In the genomic region with DNA sequence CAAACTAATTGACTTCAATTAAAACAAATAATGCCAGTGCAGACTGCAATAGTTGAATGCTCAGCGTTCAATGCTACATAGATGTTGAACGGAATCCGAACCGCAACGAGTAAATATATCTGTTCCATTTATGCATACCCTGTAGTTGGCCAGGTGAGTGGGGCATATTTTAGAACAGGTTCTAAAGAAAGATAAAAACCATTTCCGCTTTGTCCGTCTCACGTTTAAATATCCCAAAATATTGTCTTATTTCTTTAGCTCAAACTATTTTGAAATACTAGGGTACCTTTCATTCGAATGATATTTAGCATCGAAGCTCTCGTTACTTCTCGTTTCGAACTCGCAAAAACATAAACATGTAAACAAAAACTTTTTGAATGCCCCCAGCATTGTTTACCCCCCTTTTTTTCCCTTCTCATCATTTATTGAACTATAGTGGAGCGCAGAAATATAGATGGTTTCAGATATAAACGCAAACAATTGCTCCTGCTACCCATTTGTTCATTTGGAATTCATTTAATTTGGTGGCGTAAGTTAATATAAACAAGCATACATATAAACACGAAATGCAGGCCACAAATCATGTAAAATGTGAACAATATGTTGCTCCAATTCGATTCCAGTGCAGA, we compare ENCODE assay signal across 1 fruit fly cellular context.
A peak's percentile ranks its signal among the peaks of the same experiment; 100 is the strongest.
TF ChIP-seq lines count a peak whose summit lies in the region.

No protein-coding gene starts in this region.

TF ChIP-seq in whole organism, embryonic, 481 proteins besides CTCF, POLR2A, EP300 and RAD21 (continued from another document and continues in another):
- no peak for TF ChIP-seq Stat92E (GFP tag; optimal IDR thresholded peaks at IDR 0.05; lab: Kevin White, UChicago)
- TF ChIP-seq CG9817 (tag; optimal IDR thresholded peaks at IDR 0.05; lab: Kevin White, UChicago) = peak; percentile 3
- no peak for TF ChIP-seq CG3838 (GFP tag; optimal IDR thresholded peaks at IDR 0.05; lab: Kevin White, UChicago)
- TF ChIP-seq Mes4 (GFP tag; optimal IDR thresholded peaks at IDR 0.05; lab: Kevin White, UChicago) = no peak
- no peak for TF ChIP-seq tll (GFP tag; optimal IDR thresholded peaks at IDR 0.05; lab: Kevin White, UChicago)
- TF ChIP-seq Gug (GFP tag; IDR thresholded peaks at IDR 0.05; lab: Robert Waterston, UW) = no peak
- TF ChIP-seq sob (GFP tag; IDR thresholded peaks at IDR 0.05; lab: Robert Waterston, UW) = 0 out of 2 replicates have a peak, but pooled peaks have one; percentile 29
- TF ChIP-seq Hey (tag; optimal IDR thresholded peaks at IDR 0.05; lab: Kevin White, UChicago) = no peak
- TF ChIP-seq CG6813 (GFP tag; optimal IDR thresholded peaks at IDR 0.05; lab: Kevin White, UChicago) = no peak
- TF ChIP-seq hth (optimal IDR thresholded peaks at IDR 0.05; lab: Kevin White, UChicago) = no peak
- no peak for TF ChIP-seq CG10959 (GFP tag; IDR thresholded peaks at IDR 0.05; lab: Robert Waterston, UW)
- TF ChIP-seq CG3726 (GFP tag; IDR thresholded peaks at IDR 0.05; lab: Robert Waterston, UW) = no peak
- no peak for TF ChIP-seq Antp (GFP tag; optimal IDR thresholded peaks at IDR 0.05; lab: Kevin White, UChicago)
- TF ChIP-seq B-H2 (GFP tag; optimal IDR thresholded peaks at IDR 0.05; lab: Kevin White, UChicago) = no peak
- peak; percentile 23; the same call in 1 of the 2 replicates for TF ChIP-seq CG32532 (GFP tag; IDR thresholded peaks at IDR 0.05; lab: Robert Waterston, UW)
- no peak for TF ChIP-seq ken (GFP tag; IDR thresholded peaks at IDR 0.05; lab: Robert Waterston, UW)
- 0 out of 3 replicates have a peak, but pooled peaks have one; percentile 25 for TF ChIP-seq CG14050 (GFP tag; IDR thresholded peaks at IDR 0.05; lab: Robert Waterston, UW)
- TF ChIP-seq CG16813 (GFP tag; IDR thresholded peaks at IDR 0.05; lab: Robert Waterston, UW; ENCODE audit: partially characterized antibody) = no peak
- TF ChIP-seq sisA (GFP tag; IDR thresholded peaks at IDR 0.05; lab: Robert Waterston, UW) = peak; percentile 40; the same call in 1 of the 2 replicates
- no peak for TF ChIP-seq CG34422 (GFP tag; IDR thresholded peaks at IDR 0.05; lab: Robert Waterston, UW)
- TF ChIP-seq danr (GFP tag; IDR thresholded peaks at IDR 0.05; lab: Robert Waterston, UW) = no peak
- no peak for TF ChIP-seq CG3407 (GFP tag; optimal IDR thresholded peaks at IDR 0.05; lab: Kevin White, UChicago)
- TF ChIP-seq Hr78 (GFP tag; optimal IDR thresholded peaks at IDR 0.05; lab: Kevin White, UChicago) = no peak
- no peak for TF ChIP-seq eve (GFP tag; optimal IDR thresholded peaks at IDR 0.05; lab: Kevin White, UChicago)
- no peak for TF ChIP-seq CG4404 (GFP tag; IDR thresholded peaks at IDR 0.05; lab: Robert Waterston, UW)
- TF ChIP-seq Jarid2 (GFP tag; optimal IDR thresholded peaks at IDR 0.05; lab: Kevin White, UChicago) = no peak
- TF ChIP-seq CG12299 (tag; optimal IDR thresholded peaks at IDR 0.05; lab: Kevin White, UChicago) = no peak
- TF ChIP-seq CG5245 (GFP tag; optimal IDR thresholded peaks at IDR 0.05; lab: Kevin White, UChicago) = no peak
- no peak for TF ChIP-seq pros (GFP tag; optimal IDR thresholded peaks at IDR 0.05; lab: Kevin White, UChicago)
- TF ChIP-seq Scr (GFP tag; IDR thresholded peaks at IDR 0.05; lab: Robert Waterston, UW; ENCODE audit: partially characterized antibody) = no peak
- TF ChIP-seq lmd (GFP tag; IDR thresholded peaks at IDR 0.05; lab: Robert Waterston, UW) = peak; percentile 34; the same call in 1 of the 2 replicates
- 0 out of 2 replicates have a peak, but pooled peaks have one; percentile 7 for TF ChIP-seq Awh (GFP tag; IDR thresholded peaks at IDR 0.05; lab: Robert Waterston, UW)
- TF ChIP-seq Dip2 (GFP tag; IDR thresholded peaks at IDR 0.05; lab: Robert Waterston, UW) = no peak
- no peak for TF ChIP-seq bab2 (GFP tag; optimal IDR thresholded peaks at IDR 0.05; lab: Kevin White, UChicago)
- no peak for TF ChIP-seq Adf1 (GFP tag; IDR thresholded peaks at IDR 0.05; lab: Robert Waterston, UW)
- TF ChIP-seq Fer2 (tag; optimal IDR thresholded peaks at IDR 0.05; lab: Kevin White, UChicago) = no peak
- TF ChIP-seq Atf-2 (GFP tag; optimal IDR thresholded peaks at IDR 0.05; lab: Kevin White, UChicago) = no peak
- 0 out of 2 replicates have a peak, but pooled peaks have one; percentile 38 for TF ChIP-seq HLH3B (GFP tag; IDR thresholded peaks at IDR 0.05; lab: Robert Waterston, UW)
- TF ChIP-seq Hsf (GFP tag; optimal IDR thresholded peaks at IDR 0.05; lab: Kevin White, UChicago) = peak; percentile 20
- TF ChIP-seq Dll (GFP tag; IDR thresholded peaks at IDR 0.05; lab: Robert Waterston, UW; ENCODE audit: partially characterized antibody) = no peak
- TF ChIP-seq CG8944 (GFP tag; optimal IDR thresholded peaks at IDR 0.05; lab: Kevin White, UChicago) = no peak
- no peak for TF ChIP-seq lola (GFP tag; optimal IDR thresholded peaks at IDR 0.05; lab: Kevin White, UChicago)
- no peak for TF ChIP-seq CG13287 (GFP tag; IDR thresholded peaks at IDR 0.05; lab: Robert Waterston, UW; ENCODE audit: partially characterized antibody)
- peak; percentile 13 for TF ChIP-seq CoRest (tag; optimal IDR thresholded peaks at IDR 0.05; lab: Kevin White, UChicago)
- TF ChIP-seq pfk (GFP tag; optimal IDR thresholded peaks at IDR 0.05; lab: Kevin White, UChicago) = no peak
- TF ChIP-seq Hr3 (GFP tag; optimal IDR thresholded peaks at IDR 0.05; lab: Kevin White, UChicago) = peak; percentile 15
- peak; percentile 37 for TF ChIP-seq dmrt99B (tag; optimal IDR thresholded peaks at IDR 0.05; lab: Kevin White, UChicago)
- no peak for TF ChIP-seq Aef1 (GFP tag; IDR thresholded peaks at IDR 0.05; lab: Robert Waterston, UW)
- no peak for TF ChIP-seq CG6683 (GFP tag; optimal IDR thresholded peaks at IDR 0.05; lab: Kevin White, UChicago)
- no peak for TF ChIP-seq CG13775 (GFP tag; optimal IDR thresholded peaks at IDR 0.05; lab: Kevin White, UChicago)
- TF ChIP-seq cg (GFP tag; optimal IDR thresholded peaks at IDR 0.05; lab: Kevin White, UChicago) = no peak
- TF ChIP-seq CG6272 (GFP tag; IDR thresholded peaks at IDR 0.05; lab: Robert Waterston, UW) = no peak
- TF ChIP-seq CG43689 (GFP tag; IDR thresholded peaks at IDR 0.05; lab: Robert Waterston, UW) = no peak
- no peak for TF ChIP-seq Bteb2 (GFP tag; optimal IDR thresholded peaks at IDR 0.05; lab: Kevin White, UChicago)
- TF ChIP-seq Spps (tag; optimal IDR thresholded peaks at IDR 0.05; lab: Kevin White, UChicago) = no peak
- no peak for TF ChIP-seq CG1233 (GFP tag; optimal IDR thresholded peaks at IDR 0.05; lab: Kevin White, UChicago)
- no peak for TF ChIP-seq Usf (GFP tag; optimal IDR thresholded peaks at IDR 0.05; lab: Kevin White, UChicago)
- no peak for TF ChIP-seq CG10462 (GFP tag; optimal IDR thresholded peaks at IDR 0.05; lab: Kevin White, UChicago)
- no peak for TF ChIP-seq CG15479 (GFP tag; optimal IDR thresholded peaks at IDR 0.05; lab: Kevin White, UChicago)
- 0 out of 2 replicates have a peak, but pooled peaks have one; percentile 12 for TF ChIP-seq ssp (GFP tag; IDR thresholded peaks at IDR 0.05; lab: Robert Waterston, UW)
- peak; percentile 32 for TF ChIP-seq E2f2 (GFP tag; IDR thresholded peaks at IDR 0.05; lab: Robert Waterston, UW)
- TF ChIP-seq CG4282 (GFP tag; optimal IDR thresholded peaks at IDR 0.05; lab: Kevin White, UChicago) = no peak
- TF ChIP-seq lilli (GFP tag; optimal IDR thresholded peaks at IDR 0.05; lab: Kevin White, UChicago) = no peak
- TF ChIP-seq CG7839 (tag; optimal IDR thresholded peaks at IDR 0.05; lab: Kevin White, UChicago) = peak; percentile 29
- TF ChIP-seq pum (GFP tag; optimal IDR thresholded peaks at IDR 0.05; lab: Kevin White, UChicago) = no peak
- TF ChIP-seq caup (GFP tag; optimal IDR thresholded peaks at IDR 0.05; lab: Kevin White, UChicago; ENCODE audit: severe bottlenecking) = no peak
- TF ChIP-seq ftz-f1 (GFP tag; optimal IDR thresholded peaks at IDR 0.05; lab: Kevin White, UChicago) = no peak
- TF ChIP-seq Elba2 (GFP tag; optimal IDR thresholded peaks at IDR 0.05; lab: Kevin White, UChicago) = no peak
- TF ChIP-seq yki (optimal IDR thresholded peaks at IDR 0.05; lab: Kevin White, UChicago) = no peak
- no peak for TF ChIP-seq CG7745 (tag; optimal IDR thresholded peaks at IDR 0.05; lab: Kevin White, UChicago)
- no peak for TF ChIP-seq CG8765 (GFP tag; IDR thresholded peaks at IDR 0.05; lab: Robert Waterston, UW)
- TF ChIP-seq CG8924 (tag; optimal IDR thresholded peaks at IDR 0.05; lab: Kevin White, UChicago) = no peak
- TF ChIP-seq H15 (GFP tag; IDR thresholded peaks at IDR 0.05; lab: Robert Waterston, UW) = no peak
- TF ChIP-seq chn (GFP tag; optimal IDR thresholded peaks at IDR 0.05; lab: Kevin White, UChicago) = no peak
- peak; percentile 49 for TF ChIP-seq Sox102F (GFP tag; optimal IDR thresholded peaks at IDR 0.05; lab: Kevin White, UChicago)
- TF ChIP-seq CG2712 (tag; optimal IDR thresholded peaks at IDR 0.05; lab: Kevin White, UChicago) = peak; percentile 20
- peak; percentile 13 for TF ChIP-seq CG4424 (GFP tag; optimal IDR thresholded peaks at IDR 0.05; lab: Kevin White, UChicago)
- no peak for TF ChIP-seq BEAF-32 (GFP tag; optimal IDR thresholded peaks at IDR 0.05; lab: Kevin White, UChicago)
- TF ChIP-seq dpn (GFP tag; optimal IDR thresholded peaks at IDR 0.05; lab: Kevin White, UChicago) = peak in 1 of 2 experiments; percentile 22
- no peak for TF ChIP-seq tna (GFP tag; IDR thresholded peaks at IDR 0.05; lab: Robert Waterston, UW; ENCODE audit: partially characterized antibody)
- TF ChIP-seq kah (GFP tag; optimal IDR thresholded peaks at IDR 0.05; lab: Kevin White, UChicago) = no peak
- peak; percentile 34 for TF ChIP-seq ind (GFP tag; optimal IDR thresholded peaks at IDR 0.05; lab: Kevin White, UChicago)
- TF ChIP-seq CG15269 (tag; optimal IDR thresholded peaks at IDR 0.05; lab: Kevin White, UChicago) = peak; percentile 36
- no peak for TF ChIP-seq CG17612 (GFP tag; IDR thresholded peaks at IDR 0.05; lab: Robert Waterston, UW)
- no peak for TF ChIP-seq vnd (GFP tag; IDR thresholded peaks at IDR 0.05; lab: Robert Waterston, UW; ENCODE audit: partially characterized antibody)
- TF ChIP-seq dysf (GFP tag; IDR thresholded peaks at IDR 0.05; lab: Robert Waterston, UW) = peak; percentile 58; the same call in 2 of the 3 replicates
- TF ChIP-seq D19B (GFP tag; optimal IDR thresholded peaks at IDR 0.05; lab: Kevin White, UChicago) = peak; percentile 60
- no peak for TF ChIP-seq GATAe (GFP tag; conservative IDR thresholded peaks at IDR 0.05; lab: Robert Waterston, UW)
- no peak for TF ChIP-seq CG12219 (GFP tag; optimal IDR thresholded peaks at IDR 0.05; lab: Kevin White, UChicago)
- TF ChIP-seq CG18011 (GFP tag; optimal IDR thresholded peaks at IDR 0.05; lab: Kevin White, UChicago) = no peak
- no peak for TF ChIP-seq lbe (GFP tag; optimal IDR thresholded peaks at IDR 0.05; lab: Kevin White, UChicago)
- no peak for TF ChIP-seq NFAT (GFP tag; IDR thresholded peaks at IDR 0.05; lab: Robert Waterston, UW)
- TF ChIP-seq CG18599 (GFP tag; optimal IDR thresholded peaks at IDR 0.05; lab: Kevin White, UChicago) = no peak
- TF ChIP-seq Asciz (GFP tag; optimal IDR thresholded peaks at IDR 0.05; lab: Kevin White, UChicago) = no peak
- TF ChIP-seq grn (GFP tag; optimal IDR thresholded peaks at IDR 0.05; lab: Kevin White, UChicago) = no peak
- peak; percentile 47 for TF ChIP-seq CG14441 (GFP tag; IDR thresholded peaks at IDR 0.05; lab: Robert Waterston, UW)
- no peak for TF ChIP-seq knrl (GFP tag; IDR thresholded peaks at IDR 0.05; lab: Robert Waterston, UW; ENCODE audit: partially characterized antibody)
- no peak for TF ChIP-seq toy (GFP tag; IDR thresholded peaks at IDR 0.05; lab: Robert Waterston, UW)
- no peak for TF ChIP-seq CG8388 (GFP tag; optimal IDR thresholded peaks at IDR 0.05; lab: Kevin White, UChicago)
- TF ChIP-seq CHES-1-like (GFP tag; optimal IDR thresholded peaks at IDR 0.05; lab: Kevin White, UChicago) = no peak
- no peak for TF ChIP-seq CG12104 (GFP tag; optimal IDR thresholded peaks at IDR 0.05; lab: Kevin White, UChicago)
- no peak for TF ChIP-seq CG16863 (GFP tag; optimal IDR thresholded peaks at IDR 0.05; lab: Kevin White, UChicago)
- TF ChIP-seq CG3163 (GFP tag; optimal IDR thresholded peaks at IDR 0.05; lab: Kevin White, UChicago) = no peak
- no peak for TF ChIP-seq CG13296 (GFP tag; optimal IDR thresholded peaks at IDR 0.05; lab: Kevin White, UChicago)
- peak; percentile 41 for TF ChIP-seq Oli (tag; optimal IDR thresholded peaks at IDR 0.05; lab: Kevin White, UChicago)
- TF ChIP-seq kni (GFP tag; optimal IDR thresholded peaks at IDR 0.05; lab: Kevin White, UChicago) = no peak
- peak; percentile 6 for TF ChIP-seq CG13424 (tag; optimal IDR thresholded peaks at IDR 0.05; lab: Kevin White, UChicago)
- TF ChIP-seq Sry-β (GFP tag; optimal IDR thresholded peaks at IDR 0.05; lab: Kevin White, UChicago) = no peak
- peak; percentile 53 for TF ChIP-seq CG11504 (tag; optimal IDR thresholded peaks at IDR 0.05; lab: Kevin White, UChicago)
- TF ChIP-seq CG10366 (GFP tag; IDR thresholded peaks at IDR 0.05; lab: Robert Waterston, UW) = peak; percentile 43; the same call in 1 of the 2 replicates
- TF ChIP-seq Doc3 (GFP tag; IDR thresholded peaks at IDR 0.05; lab: Robert Waterston, UW; ENCODE audit: partially characterized antibody) = no peak
- TF ChIP-seq peb (GFP tag; IDR thresholded peaks at IDR 0.05; lab: Robert Waterston, UW) = no peak
- TF ChIP-seq CG9609 (GFP tag; optimal IDR thresholded peaks at IDR 0.05; lab: Kevin White, UChicago) = no peak
- no peak for TF ChIP-seq CG14710 (tag; optimal IDR thresholded peaks at IDR 0.05; lab: Kevin White, UChicago)
- TF ChIP-seq psq (GFP tag; optimal IDR thresholded peaks at IDR 0.05; lab: Kevin White, UChicago) = no peak
- no peak for TF ChIP-seq gro (GFP tag; optimal IDR thresholded peaks at IDR 0.05; lab: Kevin White, UChicago)
- no peak for TF ChIP-seq sc (optimal IDR thresholded peaks at IDR 0.05; lab: Kevin White, UChicago)
- no peak for TF ChIP-seq sc (GFP tag; optimal IDR thresholded peaks at IDR 0.05; lab: Kevin White, UChicago)
- no peak for TF ChIP-seq bbx (GFP tag; IDR thresholded peaks at IDR 0.05; lab: Robert Waterston, UW; ENCODE audit: partially characterized antibody)
- TF ChIP-seq vvl (GFP tag; IDR thresholded peaks at IDR 0.05; lab: Robert Waterston, UW) = peak; percentile 51
- no peak for TF ChIP-seq maf-S (GFP tag; optimal IDR thresholded peaks at IDR 0.05; lab: Kevin White, UChicago)
- 0 out of 3 replicates have a peak, but pooled peaks have one; percentile 27 for TF ChIP-seq ci (GFP tag; IDR thresholded peaks at IDR 0.05; lab: Robert Waterston, UW)
- TF ChIP-seq dan (GFP tag; IDR thresholded peaks at IDR 0.05; lab: Robert Waterston, UW) = no peak
- no peak for TF ChIP-seq CG3065 (GFP tag; optimal IDR thresholded peaks at IDR 0.05; lab: Kevin White, UChicago)
- no peak for TF ChIP-seq dm (GFP tag; optimal IDR thresholded peaks at IDR 0.05; lab: Kevin White, UChicago)
- no peak for TF ChIP-seq gcm (GFP tag; optimal IDR thresholded peaks at IDR 0.05; lab: Kevin White, UChicago)
- TF ChIP-seq lab (GFP tag; optimal IDR thresholded peaks at IDR 0.05; lab: Kevin White, UChicago) = no peak
